Worm (Caenorhabditis elegans) whole organism, early embryonic: ENCODE measurements around the gene F32G8.2.

ENCODE experiments used
- ama-1 ChIP-seq: fragments of 150-350 bp; optimal IDR thresholded peaks from 2 replicates; lab custom pipeline; 2014
- hmg-4 ChIP-seq: fragments of 200-800 bp; sonication (Bioruptor generic); optimal IDR thresholded peaks from 2 replicates; lab custom pipeline; 2018; ENCODE audit warnings: mild to moderate bottlenecking, missing genetic modification characterization, missing compliant biosample characterization

- no peak for TF ChIP-seq ama-1 (lab: Kevin White, UChicago)
- no peak for TF ChIP-seq hmg-4 (GFP tag; lab: Kevin White, UChicago)
Measured at ce11 chrV:10555239-10555638, 5.4 kb downstream of the F32G8.2 start, which contains the start of gene F32G8.3.
